Fruit fly (Drosophila melanogaster): ENCODE results near the gene CG6282.
A peak's percentile ranks its signal among the peaks of the same experiment; 100 is the strongest.

CG6282 gene

dm6 chr3L:8575844-8576842 is 28.3 kb upstream of the CG6282 start, which contains the start of the genes CG6638 and CG43078 (continued):
- TF ChIP-seq run (tag; optimal IDR thresholded peaks at IDR 0.05) = no peak
- no peak for TF ChIP-seq en (GFP tag; optimal IDR thresholded peaks at IDR 0.05)
- no peak for TF ChIP-seq Meics (GFP tag; optimal IDR thresholded peaks at IDR 0.05)
- TF ChIP-seq CG6683 (GFP tag; optimal IDR thresholded peaks at IDR 0.05) = no peak
- peak in 1 of 2 experiments; percentile 12 for TF ChIP-seq dpn (GFP tag; optimal IDR thresholded peaks at IDR 0.05)
- TF ChIP-seq CG10147 (GFP tag; optimal IDR thresholded peaks at IDR 0.05) = no peak
- TF ChIP-seq bsh (GFP tag; optimal IDR thresholded peaks at IDR 0.05) = no peak
- peak; percentile 45 for TF ChIP-seq CG30403 (GFP tag; optimal IDR thresholded peaks at IDR 0.05)
- no peak for TF ChIP-seq CG15696 (tag; optimal IDR thresholded peaks at IDR 0.05)
- TF ChIP-seq Ets65A (GFP tag) = no peak
- TF ChIP-seq salm (tag; optimal IDR thresholded peaks at IDR 0.05) = no peak
- TF ChIP-seq row (GFP tag; IDR thresholded peaks at IDR 0.05) = peak; percentile 30; the same call in 1 of the 3 replicates
- TF ChIP-seq CG34422 (GFP tag; IDR thresholded peaks at IDR 0.05) = no peak
- TF ChIP-seq caup (GFP tag; optimal IDR thresholded peaks at IDR 0.05; ENCODE audit: severe bottlenecking) = peak; percentile 31
- no peak for TF ChIP-seq CG13775 (GFP tag; optimal IDR thresholded peaks at IDR 0.05)
- no peak for TF ChIP-seq insv (GFP tag; optimal IDR thresholded peaks at IDR 0.05)
- TF ChIP-seq CG10543 (GFP tag; optimal IDR thresholded peaks at IDR 0.05) = no peak
- TF ChIP-seq CG1647 (GFP tag; optimal IDR thresholded peaks at IDR 0.05) = no peak
- peak; percentile 69 for TF ChIP-seq MBD-R2 (GFP tag; IDR thresholded peaks at IDR 0.05)

- TF ChIP-seq CG10543 (GFP tag; optimal IDR thresholded peaks at IDR 0.05) (peak; percentile 62), hkb (optimal IDR thresholded peaks at IDR 0.05) (no peak), hkb (GFP tag; IDR thresholded peaks at IDR 0.05) (0 out of 2 replicates have a peak, but pooled peaks have one; percentile 25), E2f2 (GFP tag; IDR thresholded peaks at IDR 0.05) (peak; percentile 16; the same call in 1 of the 2 replicates), sqz (GFP tag; optimal IDR thresholded peaks at IDR 0.05) (peak; percentile 15), chm (GFP tag; IDR thresholded peaks at IDR 0.05) (peak; percentile 39; the same call in 1 of the 2 replicates), Med (GFP tag) (peak; percentile 62), Drgx (GFP tag; IDR thresholded peaks at IDR 0.05) (0 out of 2 replicates have a peak, but pooled peaks have one; percentile 11), CG13894 (tag; optimal IDR thresholded peaks at IDR 0.05) (peak; percentile 16), CG6254 (GFP tag; optimal IDR thresholded peaks at IDR 0.05) (no peak), Jarid2 (GFP tag; optimal IDR thresholded peaks at IDR 0.05) (peak; percentile 30), Hey (tag; optimal IDR thresholded peaks at IDR 0.05) (peak; percentile 10), lilli (GFP tag; optimal IDR thresholded peaks at IDR 0.05) (no peak), CG7928 (GFP tag; optimal IDR thresholded peaks at IDR 0.05) (no peak), Usf (GFP tag; optimal IDR thresholded peaks at IDR 0.05) (no peak), CG10431 (GFP tag; optimal IDR thresholded peaks at IDR 0.05) (no peak), CG31224 (GFP tag; IDR thresholded peaks at IDR 0.05) (0 out of 2 replicates have a peak, but pooled peaks have one; percentile 6), chinmo (GFP tag; IDR thresholded peaks at IDR 0.05; ENCODE audit: partially characterized antibody) (peak; percentile 66; the same call in 2 of the 4 replicates), amos (GFP tag; IDR thresholded peaks at IDR 0.05; ENCODE audit: partially characterized antibody) (peak; percentile 22; the same call in 1 of the 2 replicates), Rfx (GFP tag; IDR thresholded peaks at IDR 0.05) (0 out of 2 replicates have a peak, but pooled peaks have one; percentile 38), lab (GFP tag; optimal IDR thresholded peaks at IDR 0.05) (peak; percentile 49), CG17612 (GFP tag; IDR thresholded peaks at IDR 0.05) (no peak), CG4360 (GFP tag; IDR thresholded peaks at IDR 0.05) (no peak), unc-4 (GFP tag; IDR thresholded peaks at IDR 0.05; ENCODE audit: partially characterized antibody) (no peak), zen2 (GFP tag; IDR thresholded peaks at IDR 0.05; ENCODE audit: partially characterized antibody) (no peak), sob (GFP tag; IDR thresholded peaks at IDR 0.05) (0 out of 2 replicates have a peak, but pooled peaks have one; percentile 18), CG12391 (tag; optimal IDR thresholded peaks at IDR 0.05) (no peak), Deaf1 (tag; optimal IDR thresholded peaks at IDR 0.05) (peak; percentile 77), sug (tag; optimal IDR thresholded peaks at IDR 0.05) (peak; percentile 16)
These were observed 26.0 kb upstream of the CG6282 start for dm6 chr3L:8578470-8578869.

Measured in whole organism, embryonic.